Worm (Caenorhabditis elegans) whole organism, L2 larva: ENCODE data around the gene oac-23.

ENCODE experiments used
- R02D3.7 ChIP-seq: fragments of 150-350 bp; optimal IDR thresholded peaks from 2 replicates; lab custom pipeline; 2014; ENCODE audit warnings: missing biosample characterization, missing genetic modification characterization
- ama-1 ChIP-seq: fragments of 150-350 bp; optimal IDR thresholded peaks from 2 replicates; lab custom pipeline; 2018; ENCODE audit warnings: inconsistent platforms
- egl-27 ChIP-seq: sonication (generic microtip); optimal IDR thresholded peaks from 3 replicates; lab custom pipeline; 2017; ENCODE audit warnings: missing biosample characterization, missing genetic modification reagents, missing genetic modification characterization
- elt-1 ChIP-seq: fragments of 150-350 bp; optimal IDR thresholded peaks from 2 replicates; lab custom pipeline; 2014; ENCODE audit warnings: missing biosample characterization, missing genetic modification characterization
- lin-13 ChIP-seq: fragments of 150-350 bp; optimal IDR thresholded peaks from 2 replicates; lab custom pipeline; 2014; ENCODE audit warnings: missing biosample characterization, missing genetic modification reagents, missing genetic modification characterization
- nhr-11 ChIP-seq: fragments of 150-350 bp; optimal IDR thresholded peaks from 2 replicates; lab custom pipeline; 2014; ENCODE audit warnings: missing biosample characterization, missing genetic modification characterization
- skn-1 ChIP-seq: sonication (generic microtip); optimal IDR thresholded peaks from 2 replicates; lab custom pipeline; 2017; ENCODE audit warnings: missing biosample characterization, missing genetic modification characterization
- snpc-4 ChIP-seq: fragments of 150-350 bp; optimal IDR thresholded peaks from 2 replicates; lab custom pipeline; 2014; ENCODE audit warnings: missing biosample characterization, missing genetic modification characterization
- unc-62 ChIP-seq: fragments of 150-350 bp; optimal IDR thresholded peaks from 2 replicates; lab custom pipeline; 2014; ENCODE audit warnings: missing biosample characterization, missing genetic modification reagents, missing genetic modification characterization
- ztf-11 ChIP-seq: sonication (generic microtip); optimal IDR thresholded peaks from 2 replicates; lab custom pipeline; 2017; ENCODE audit warnings: missing biosample characterization, missing genetic modification characterization

- TF ChIP-seq nhr-11 (tag; lab: Kevin White, UChicago) (no peak), skn-1 (tag; lab: Kevin White, UChicago) (no peak), snpc-4 (tag; lab: Kevin White, UChicago) (no peak), lin-13 (GFP tag; lab: Kevin White, UChicago) (no peak), ama-1 (lab: Kevin White, UChicago) (no peak), unc-62 (GFP tag; lab: Kevin White, UChicago) (no peak), R02D3.7 (tag; lab: Kevin White, UChicago) (no peak), ztf-11 (tag; lab: Kevin White, UChicago) (no peak), elt-1 (tag; lab: Kevin White, UChicago) (no peak), egl-27 (tag; lab: Kevin White, UChicago) (no peak)
These were observed 16.3 kb upstream of the oac-23 start, which contains the start of gene aat-8 for ce11 chrIV:3864944-3865343.
